Fruit fly (Drosophila melanogaster) Kc167 (cell line): ENCODE measurements around the gene Ppm1.
A peak's percentile ranks its signal among the peaks of the same experiment; 100 is the strongest.

Experiments
- Myc ChIP-seq: fragments of >200 bp; optimal IDR thresholded peaks from 2 replicates; lab custom pipeline; 2017; ENCODE audit warnings: missing external identifiers
- Sin3A ChIP-seq: fragments of >200 bp; optimal IDR thresholded peaks from 2 replicates; lab custom pipeline; 2018; ENCODE audit warnings: missing external identifiers
- h ChIP-seq: fragments of >200 bp; optimal IDR thresholded peaks from 3 replicates; lab custom pipeline; 2018; ENCODE audit warnings: missing external identifiers
- insv ChIP-seq: fragments of >200 bp; optimal IDR thresholded peaks from 3 replicates; lab custom pipeline; 2018; ENCODE audit warnings: missing external identifiers
- psq ChIP-seq: fragments of >200 bp; optimal IDR thresholded peaks from 2 replicates; lab custom pipeline; 2017; ENCODE audit warnings: missing external identifiers
- ttk ChIP-seq: sonication (Bioruptor generic); optimal IDR thresholded peaks from 2 replicates; lab custom pipeline; 2017; ENCODE audit warnings: missing external identifiers

Ppm1 gene

DNA sequence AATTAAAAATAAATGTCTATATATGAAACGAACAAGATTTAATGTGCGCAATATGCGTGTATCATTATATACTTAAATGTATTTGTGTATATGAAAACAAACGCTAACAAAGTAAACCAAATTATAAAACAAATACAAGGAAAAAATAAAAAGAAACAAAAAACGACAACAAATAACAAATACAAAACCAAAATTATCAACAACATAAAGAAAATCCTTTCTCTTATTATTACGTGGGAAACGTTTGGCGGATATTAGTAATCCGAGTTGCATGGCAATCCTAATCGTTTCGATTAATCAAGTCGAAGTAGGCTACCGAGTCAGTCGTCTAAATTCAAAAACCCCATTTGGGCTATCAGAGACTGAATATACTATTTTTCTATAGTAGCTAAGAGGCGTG lies at the start of gene Ppm1:
Gene Ppm1, plus strand, starts transcription at position 301 of the 400 bp plus-strand sequence.
- TF ChIP-seq Sin3A (no peak), h (lab: Kevin White, UChicago) (no peak)

DNA sequence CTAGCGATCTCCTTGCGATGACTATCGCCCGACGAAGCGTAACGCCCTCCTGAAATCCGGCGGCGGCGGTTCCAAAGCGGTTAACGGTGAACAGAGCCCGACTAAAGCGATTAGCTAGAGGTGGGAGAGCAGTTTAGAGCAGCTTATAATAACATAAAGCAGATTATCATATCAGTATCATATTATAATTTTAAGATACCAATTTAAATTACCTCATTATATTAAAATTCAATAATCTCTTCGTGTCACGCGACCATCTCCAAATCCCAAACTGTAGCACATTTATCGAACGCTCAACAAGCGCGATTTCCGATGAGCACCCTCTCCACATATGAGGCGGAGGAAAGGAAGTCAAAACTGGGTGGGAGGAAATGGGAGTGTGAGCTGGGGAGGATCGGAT lies 47.3 kb upstream of the Ppm1 start:
- TF ChIP-seq psq (lab: Kevin White, UChicago) (no peak), ttk (lab: Kevin White, UChicago) (no peak), Myc (no peak), h (lab: Kevin White, UChicago) (no peak), Sin3A (no peak), insv (lab: Kevin White, UChicago) (no peak)

- TF ChIP-seq psq (lab: Kevin White, UChicago) = no peak
- TF ChIP-seq insv (lab: Kevin White, UChicago) = no peak
- TF ChIP-seq Myc = no peak
- TF ChIP-seq ttk (lab: Kevin White, UChicago) = no peak
- TF ChIP-seq h (lab: Kevin White, UChicago) = no peak
These were observed 45.0 kb upstream of the Ppm1 start for dm6 chr3L:536104-536503.

dm6 chr3L:539383-540088 lies 41.6 kb upstream of the Ppm1 start:
- no peak for TF ChIP-seq Sin3A
- no peak for TF ChIP-seq Myc
- no peak for TF ChIP-seq psq (lab: Kevin White, UChicago)
- no peak for TF ChIP-seq ttk (lab: Kevin White, UChicago)
- TF ChIP-seq insv (lab: Kevin White, UChicago) = no peak
- no peak for TF ChIP-seq h (lab: Kevin White, UChicago)

- TF ChIP-seq psq (lab: Kevin White, UChicago) (no peak), Sin3A (no peak), insv (lab: Kevin White, UChicago) (no peak), h (lab: Kevin White, UChicago) (no peak), ttk (lab: Kevin White, UChicago) (no peak), Myc (no peak)
These were observed 41.1 kb upstream of the Ppm1 start for dm6 chr3L:540089-540407.

dm6 chr3L:540432-540973 lies 40.6 kb upstream of the Ppm1 start, which contains the start of the genes klar and BORCS6:
Gene klar (minus strand): TSS chr3L:540614.
Gene BORCS6 (plus strand): TSS chr3L:540851.
- TF ChIP-seq psq (lab: Kevin White, UChicago) (peak; percentile 82), insv (lab: Kevin White, UChicago) (no peak), Sin3A (no peak), Myc (no peak)

dm6 chr3L:542863-543635 lies 38.1 kb upstream of the Ppm1 start, which contains the start of the genes Cypl and Hipk:
Gene Cypl (minus strand): TSS chr3L:542931.
Gene Hipk (plus strand): TSS chr3L:543060.
- no peak for TF ChIP-seq h (lab: Kevin White, UChicago)
- no peak for TF ChIP-seq insv (lab: Kevin White, UChicago)
- no peak for TF ChIP-seq psq (lab: Kevin White, UChicago)
- no peak for TF ChIP-seq Sin3A
- TF ChIP-seq Myc = no peak
- no peak for TF ChIP-seq ttk (lab: Kevin White, UChicago)

DNA sequence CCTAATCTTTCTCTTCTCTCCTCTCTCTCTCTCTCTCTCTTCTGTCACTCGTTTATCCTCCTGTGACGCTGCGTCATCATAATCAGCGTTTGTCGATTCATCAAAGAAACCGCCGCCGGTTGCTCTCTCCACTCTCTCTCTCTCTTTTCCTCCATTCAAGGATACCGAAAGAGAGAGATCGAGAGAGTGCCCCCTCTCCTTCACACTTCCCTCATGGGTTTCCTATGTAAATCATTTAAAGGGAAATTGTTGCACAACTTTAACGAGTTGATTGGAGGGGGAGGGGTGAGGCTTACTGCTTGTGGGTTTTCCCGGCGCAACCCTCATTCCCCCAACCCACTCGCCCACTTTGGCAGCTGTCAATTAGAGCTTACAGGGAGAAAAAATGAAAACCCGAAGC lies 36.9 kb upstream of the Ppm1 start:
- TF ChIP-seq ttk (lab: Kevin White, UChicago) = no peak
- TF ChIP-seq Myc = no peak
- no peak for TF ChIP-seq Sin3A
- no peak for TF ChIP-seq psq (lab: Kevin White, UChicago)
- TF ChIP-seq insv (lab: Kevin White, UChicago) = no peak
- TF ChIP-seq h (lab: Kevin White, UChicago) = no peak

DNA sequence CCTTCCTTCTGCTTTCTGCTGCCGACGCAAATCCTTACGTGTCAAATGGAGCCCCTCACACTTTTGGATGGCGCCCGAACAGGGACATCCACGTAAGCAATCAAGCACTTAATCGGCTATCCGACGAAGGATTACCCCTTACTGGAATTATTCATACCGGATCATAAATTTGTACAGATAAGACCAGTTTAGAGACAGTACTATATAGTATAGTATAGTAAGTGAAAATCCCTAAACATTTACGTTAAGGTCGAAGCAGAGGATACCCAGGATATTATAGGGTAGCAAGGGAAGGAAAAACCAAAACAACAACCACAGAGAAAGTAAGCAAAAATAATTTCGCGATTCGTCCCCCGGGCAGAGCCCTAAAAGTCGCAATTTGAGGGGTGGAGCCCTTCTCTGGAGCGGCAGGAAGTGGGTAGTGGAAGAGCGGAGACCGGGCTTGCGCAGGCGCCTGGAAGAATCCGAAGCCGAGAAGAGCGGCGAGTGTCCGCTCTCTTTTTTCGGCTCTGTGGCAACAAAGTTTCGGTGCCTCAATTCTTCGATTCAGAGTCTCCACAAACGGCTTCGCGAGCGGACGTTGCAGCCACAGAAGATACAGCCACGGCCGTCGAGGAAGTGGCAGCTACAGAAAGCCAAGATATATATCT lies 35.5 kb upstream of the Ppm1 start:
- no peak for TF ChIP-seq insv (lab: Kevin White, UChicago)
- TF ChIP-seq ttk (lab: Kevin White, UChicago) = no peak
- TF ChIP-seq psq (lab: Kevin White, UChicago) = no peak
- TF ChIP-seq Sin3A = no peak
- TF ChIP-seq h (lab: Kevin White, UChicago) = no peak
- TF ChIP-seq Myc = no peak

DNA sequence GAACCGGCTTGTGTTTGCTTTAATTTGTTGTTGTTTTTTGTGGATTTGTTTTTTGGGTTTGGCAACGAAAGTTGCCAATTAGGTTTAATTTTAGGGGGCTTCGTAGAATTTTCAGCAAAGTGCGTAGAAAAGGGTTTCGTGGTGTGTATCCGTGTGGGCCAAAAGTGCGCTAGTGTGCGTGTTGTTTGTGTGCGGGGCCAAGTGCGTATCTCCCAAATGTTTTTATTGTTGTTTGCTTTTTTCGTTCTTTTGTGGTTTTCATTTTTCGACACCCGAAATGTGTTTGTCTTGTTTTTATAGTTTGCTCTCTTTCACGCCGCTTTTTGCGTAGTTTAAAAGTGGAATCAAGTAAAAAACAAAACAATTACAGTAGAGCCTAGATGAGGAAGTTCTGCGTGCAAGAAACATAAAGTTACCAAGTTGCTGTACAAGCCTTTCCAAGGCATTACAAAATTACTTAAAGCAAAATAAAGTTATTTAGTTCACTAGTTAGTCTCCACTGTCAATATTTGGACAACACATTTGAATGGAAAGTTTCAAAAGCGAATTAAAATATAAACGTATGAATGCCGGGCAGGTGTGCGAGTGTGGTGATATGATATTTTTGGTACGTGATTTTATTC lies 34.2 kb upstream of the Ppm1 start:
- TF ChIP-seq Sin3A = no peak
- TF ChIP-seq h (lab: Kevin White, UChicago) = no peak
- TF ChIP-seq insv (lab: Kevin White, UChicago) = no peak
- no peak for TF ChIP-seq ttk (lab: Kevin White, UChicago)
- no peak for TF ChIP-seq psq (lab: Kevin White, UChicago)
- no peak for TF ChIP-seq Myc

- TF ChIP-seq h (lab: Kevin White, UChicago) (no peak), insv (lab: Kevin White, UChicago) (no peak), psq (lab: Kevin White, UChicago) (no peak)
These were observed 32.6 kb upstream of the Ppm1 start for dm6 chr3L:548304-549198.
